Fruit fly (Drosophila melanogaster) Kc167 (cell line): ENCODE data around the gene Tak1.

Experiments used
- Myc ChIP-seq: fragments of >200 bp; optimal IDR thresholded peaks from 2 replicates; lab custom pipeline; 2017; ENCODE audit warnings: missing external identifiers
- Sin3A ChIP-seq: fragments of >200 bp; optimal IDR thresholded peaks from 2 replicates; lab custom pipeline; 2018; ENCODE audit warnings: missing external identifiers
- h ChIP-seq: fragments of >200 bp; optimal IDR thresholded peaks from 3 replicates; lab custom pipeline; 2018; ENCODE audit warnings: missing external identifiers
- insv ChIP-seq: fragments of >200 bp; optimal IDR thresholded peaks from 3 replicates; lab custom pipeline; 2018; ENCODE audit warnings: missing external identifiers
- psq ChIP-seq: fragments of >200 bp; optimal IDR thresholded peaks from 2 replicates; lab custom pipeline; 2017; ENCODE audit warnings: missing external identifiers

DNA sequence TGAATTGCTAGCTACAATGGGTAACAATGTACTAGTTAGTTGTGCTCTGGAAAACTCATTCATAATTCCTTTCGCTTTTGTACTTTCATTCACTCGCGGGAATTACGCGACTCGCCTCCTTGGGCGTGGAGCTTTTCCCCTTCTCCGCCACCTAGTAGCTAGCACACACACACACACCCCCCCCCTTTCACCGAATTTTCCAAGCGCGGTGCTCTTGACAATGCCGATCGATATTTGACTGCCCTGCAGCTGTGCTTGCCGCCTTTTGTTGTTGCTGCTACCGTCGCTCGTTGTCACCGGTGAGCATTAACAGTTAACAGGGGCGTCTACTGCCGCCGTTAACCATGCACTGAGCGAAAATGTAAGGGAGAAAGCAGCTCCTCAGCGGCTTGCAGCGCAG is 22.5 kb downstream of the Tak1 start:
- TF ChIP-seq psq (no peak), insv (lab: Kevin White, UChicago) (no peak), Sin3A (no peak), h (no peak), Myc (no peak)
